Fruit fly (Drosophila melanogaster): Measurements from ENCODE around the gene CG13950.

Gene CG13950

dm6 chr2L:825768-826263 lies 34.2 kb upstream of the CG13950 start, which contains the start of the genes CG3862 and dock (continued):
- peak; percentile 77 for TF ChIP-seq gro (GFP tag; optimal IDR thresholded peaks at IDR 0.05)
- peak; percentile 64 for TF ChIP-seq chm (GFP tag; IDR thresholded peaks at IDR 0.05)
- TF ChIP-seq Atf6 (GFP tag; IDR thresholded peaks at IDR 0.05): 0 out of 2 replicates have a peak, but pooled peaks have one; percentile 25
- TF ChIP-seq CG5180 (GFP tag; optimal IDR thresholded peaks at IDR 0.05): no peak
- peak; percentile 66 for TF ChIP-seq CG3847 (GFP tag; IDR thresholded peaks at IDR 0.05)
- no peak for TF ChIP-seq CG6254 (GFP tag; optimal IDR thresholded peaks at IDR 0.05)
- TF ChIP-seq Rfx (GFP tag; IDR thresholded peaks at IDR 0.05): peak; percentile 71
- no peak for TF ChIP-seq CG13123 (GFP tag; optimal IDR thresholded peaks at IDR 0.05)
- no peak for TF ChIP-seq pan (optimal IDR thresholded peaks at IDR 0.05)
- TF ChIP-seq pan (GFP tag; optimal IDR thresholded peaks at IDR 0.05 in 1 of 2, IDR thresholded peaks at IDR 0.05 in 1 of 2): peak in 1 of 2 experiments; percentile 50
- TF ChIP-seq CG9609 (GFP tag; optimal IDR thresholded peaks at IDR 0.05): peak; percentile 4
- TF ChIP-seq scrt (GFP tag; optimal IDR thresholded peaks at IDR 0.05): peak; percentile 20
- TF ChIP-seq CG2116 (GFP tag; optimal IDR thresholded peaks at IDR 0.05): peak; percentile 88
- no peak for TF ChIP-seq CrebB (tag; optimal IDR thresholded peaks at IDR 0.05)
- TF ChIP-seq Elba2 (GFP tag; optimal IDR thresholded peaks at IDR 0.05): no peak
- no peak for TF ChIP-seq CG10654 (GFP tag; optimal IDR thresholded peaks at IDR 0.05)
- peak; percentile 51 for TF ChIP-seq PHDP (tag; optimal IDR thresholded peaks at IDR 0.05)
- no peak for TF ChIP-seq Kr (GFP tag; optimal IDR thresholded peaks at IDR 0.05)
- no peak for TF ChIP-seq prd (optimal IDR thresholded peaks at IDR 0.05)
- peak; percentile 54 for TF ChIP-seq prd (GFP tag; IDR thresholded peaks at IDR 0.05)
- no peak for TF ChIP-seq CG8281 (tag; optimal IDR thresholded peaks at IDR 0.05)
- TF ChIP-seq stc (GFP tag; IDR thresholded peaks at IDR 0.05): no peak
- peak; percentile 99 for TF ChIP-seq Bgb (GFP tag; IDR thresholded peaks at IDR 0.05; ENCODE audit: partially characterized antibody)
- TF ChIP-seq CG4707 (GFP tag; optimal IDR thresholded peaks at IDR 0.05): no peak
- TF ChIP-seq E2f2 (GFP tag; IDR thresholded peaks at IDR 0.05): peak; percentile 77
- TF ChIP-seq Hey (tag; optimal IDR thresholded peaks at IDR 0.05): no peak
- TF ChIP-seq CG15011 (GFP tag; optimal IDR thresholded peaks at IDR 0.05): no peak
- TF ChIP-seq CG11695 (GFP tag; IDR thresholded peaks at IDR 0.05): 0 out of 3 replicates have a peak, but pooled peaks have one; percentile 12
- no peak for TF ChIP-seq hkb (optimal IDR thresholded peaks at IDR 0.05)
- TF ChIP-seq hkb (GFP tag; IDR thresholded peaks at IDR 0.05): peak; percentile 36; the same call in 1 of the 2 replicates
- TF ChIP-seq Oli (tag; optimal IDR thresholded peaks at IDR 0.05): no peak
- TF ChIP-seq twi (tag; optimal IDR thresholded peaks at IDR 0.05): no peak
- TF ChIP-seq BtbVII (GFP tag; optimal IDR thresholded peaks at IDR 0.05): peak; percentile 67
- TF ChIP-seq CG11093 (GFP tag; IDR thresholded peaks at IDR 0.05): no peak
- TF ChIP-seq CG6683 (GFP tag; optimal IDR thresholded peaks at IDR 0.05): peak; percentile 29
- TF ChIP-seq Spps (tag; optimal IDR thresholded peaks at IDR 0.05): peak; percentile 15
- peak; percentile 96 for TF ChIP-seq CG34224 (GFP tag; IDR thresholded peaks at IDR 0.05; ENCODE audit: partially characterized antibody)
- TF ChIP-seq Poxn (GFP tag; IDR thresholded peaks at IDR 0.05): no peak
- TF ChIP-seq Sry-δ (GFP tag; optimal IDR thresholded peaks at IDR 0.05): peak; percentile 89
- TF ChIP-seq exex (tag; optimal IDR thresholded peaks at IDR 0.05): peak; percentile 67
- TF ChIP-seq CG17186 (GFP tag; optimal IDR thresholded peaks at IDR 0.05): peak; percentile 97
- peak; percentile 67 for TF ChIP-seq Fer1 (GFP tag; optimal IDR thresholded peaks at IDR 0.05)
- peak; percentile 76 for TF ChIP-seq Myb (GFP tag; optimal IDR thresholded peaks at IDR 0.05)
- TF ChIP-seq kay (GFP tag; optimal IDR thresholded peaks at IDR 0.05): peak; percentile 46
- no peak for TF ChIP-seq CG6854 (GFP tag; optimal IDR thresholded peaks at IDR 0.05)
- peak; percentile 7 to 28 for TF ChIP-seq chif (GFP tag; optimal IDR thresholded peaks at IDR 0.05)
- no peak for TF ChIP-seq wdn (GFP tag; IDR thresholded peaks at IDR 0.05)
- TF ChIP-seq CkIIα-i1 (GFP tag; IDR thresholded peaks at IDR 0.05): no peak
- peak; percentile 61; the same call in 1 of the 3 replicates for TF ChIP-seq zfh1 (GFP tag; IDR thresholded peaks at IDR 0.05)
- TF ChIP-seq CG9817 (tag; optimal IDR thresholded peaks at IDR 0.05): peak; percentile 28
- peak; percentile 26 for TF ChIP-seq NC2α (GFP tag; optimal IDR thresholded peaks at IDR 0.05)
- TF ChIP-seq Oaz (GFP tag; IDR thresholded peaks at IDR 0.05): no peak

Data from whole organism, embryonic.